Worm (Caenorhabditis elegans) whole organism, mixed stage, embryonic: ENCODE data around the gene basl-1.
"Not testable (repeated sequence)": the region's sequence is repeated elsewhere in the genome, so short reads cannot be mapped to it uniquely, and the experiment has no call there.

ENCODE experiments used
- elt-1 ChIP-seq: sonication (generic microtip); optimal IDR thresholded peaks from 2 replicates; lab custom pipeline; 2017; ENCODE audit warnings: missing genetic modification characterization, mild to moderate bottlenecking, missing compliant biosample characterization, antibody characterized with exemption, moderate library complexity, borderline replicate concordance; ENCODE audit not compliant: insufficient read depth
- lsy-2 ChIP-seq: fragments of 150-350 bp; optimal IDR thresholded peaks from 2 replicates; lab custom pipeline; 2014; ENCODE audit warnings: missing biosample characterization, missing genetic modification characterization
- mab-5 ChIP-seq: fragments of 150-350 bp; optimal IDR thresholded peaks from 2 replicates; lab custom pipeline; 2014; ENCODE audit warnings: missing biosample characterization, missing genetic modification characterization
- mep-1 ChIP-seq: fragments of 150-350 bp; optimal IDR thresholded peaks from 2 replicates; lab custom pipeline; 2017; ENCODE audit warnings: missing biosample characterization, missing genetic modification reagents, missing genetic modification characterization, inconsistent platforms
- nhr-76 ChIP-seq: sonication (generic microtip); optimal IDR thresholded peaks from 2 replicates; lab custom pipeline; 2017; ENCODE audit warnings: missing biosample characterization, missing genetic modification characterization
- pha-4 ChIP-seq: fragments of 150-350 bp; optimal IDR thresholded peaks from 2 replicates; lab custom pipeline; 2018; ENCODE audit warnings: missing biosample characterization, missing genetic modification reagents, missing genetic modification characterization
- tbx-8 ChIP-seq: fragments of 200-800 bp; sonication (Bioruptor generic); optimal IDR thresholded peaks from 2 replicates; lab custom pipeline; 2018; ENCODE audit warnings: mild to moderate bottlenecking, missing genetic modification characterization, moderate library complexity, missing compliant biosample characterization
- unc-62 ChIP-seq: fragments of 150-350 bp; optimal IDR thresholded peaks from 2 replicates; lab custom pipeline; 2014; ENCODE audit warnings: missing biosample characterization, missing genetic modification reagents, missing genetic modification characterization

ce11 chrIII:5627532-5627931 lies 12.8 kb downstream of the basl-1 start:
- TF ChIP-seq nhr-76 (tag; lab: Kevin White, UChicago); tbx-8 (GFP tag; lab: Kevin White, UChicago); lsy-2 (tag; lab: Kevin White, UChicago); elt-1 (tag; lab: Kevin White, UChicago); pha-4 (tag; lab: Kevin White, UChicago); mab-5; mep-1 (tag; lab: Kevin White, UChicago); unc-62 (GFP tag; lab: Kevin White, UChicago): not testable (repeated sequence)
